Fruit fly (Drosophila melanogaster) whole organism, wandering third instar larva: ENCODE data around the gene Oatp33Ea.

Experiments used
- CrebA ChIP-seq: fragments of 200-800 bp; sonication (Bioruptor generic); optimal IDR thresholded peaks from 2 replicates; lab custom pipeline; 2016; ENCODE audit warnings: missing biosample characterization, mild to moderate bottlenecking, missing genetic modification characterization, borderline replicate concordance
- Mio ChIP-seq: sonication (Bioruptor generic); optimal IDR thresholded peaks from 2 replicates; lab custom pipeline; 2016; ENCODE audit warnings: missing biosample characterization, missing genetic modification characterization
- OdsH ChIP-seq: fragments of 200-800 bp; sonication (Bioruptor generic); optimal IDR thresholded peaks from 2 replicates; lab custom pipeline; 2016; ENCODE audit warnings: missing biosample characterization, mild to moderate bottlenecking, missing genetic modification characterization
- Vsx2 ChIP-seq: fragments of 200-300, 225-300 bp; sonication (Bioruptor generic); optimal IDR thresholded peaks from 2 replicates; lab custom pipeline; 2018; ENCODE audit warnings: missing biosample characterization, missing genetic modification characterization; ENCODE audit not compliant: partially characterized antibody
- br ChIP-seq: fragments of 200-800 bp; sonication (Bioruptor generic); optimal IDR thresholded peaks from 2 replicates; lab custom pipeline; 2016; ENCODE audit warnings: missing biosample characterization, missing genetic modification characterization
- dsf ChIP-seq: sonication (Bioruptor generic); optimal IDR thresholded peaks from 2 replicates; lab custom pipeline; 2016; ENCODE audit warnings: missing biosample characterization, missing genetic modification characterization, borderline replicate concordance
- fru ChIP-seq: fragments of 200-800 bp; sonication (Bioruptor generic); optimal IDR thresholded peaks from 3 replicates; lab custom pipeline; 2016; ENCODE audit warnings: missing biosample characterization, mild to moderate bottlenecking, missing genetic modification characterization
- pan ChIP-seq: fragments of >200 bp; optimal IDR thresholded peaks from 2 replicates; lab custom pipeline; 2017
- psq ChIP-seq: fragments of 200-800 bp; sonication (Bioruptor generic); optimal IDR thresholded peaks from 3 replicates; lab custom pipeline; 2017; ENCODE audit warnings: missing biosample characterization, mild to moderate bottlenecking, missing genetic modification characterization, moderate library complexity
- rgr ChIP-seq: fragments of 200-800 bp; sonication (Bioruptor generic); optimal IDR thresholded peaks from 3 replicates; lab custom pipeline; 2016; ENCODE audit warnings: missing biosample characterization, mild to moderate bottlenecking, missing genetic modification characterization

- TF ChIP-seq CrebA (GFP tag; lab: Kevin White, UChicago) (no peak), dsf (GFP tag; lab: Kevin White, UChicago) (no peak), Vsx2 (no peak), pan (no peak), psq (GFP tag; lab: Kevin White, UChicago) (no peak), rgr (GFP tag; lab: Kevin White, UChicago) (no peak), br (GFP tag; lab: Kevin White, UChicago) (no peak), Mio (GFP tag; lab: Kevin White, UChicago) (no peak), OdsH (GFP tag; lab: Kevin White, UChicago) (no peak), fru (GFP tag; lab: Kevin White, UChicago) (no peak)
Observed at dm6 chr2L:12489470-12489869, 43.7 kb upstream of the Oatp33Ea start.
